Fruit fly (Drosophila melanogaster): ENCODE data around the gene Asciz.

The Asciz gene

dm6 chr3L:3192912-3193311, 26.9 kb upstream of the Asciz start, which contains the start of gene Hsp83 (continued):
- TF ChIP-seq scrt (GFP tag; optimal IDR thresholded peaks at IDR 0.05) (peak; percentile 98), CG10321 (GFP tag; IDR thresholded peaks at IDR 0.05) (peak; percentile 77), Elba2 (GFP tag; optimal IDR thresholded peaks at IDR 0.05) (peak; percentile 68), Trl (optimal IDR thresholded peaks at IDR 0.05) (no peak), Trl (GFP tag; optimal IDR thresholded peaks at IDR 0.05) (peak; percentile 97), sqz (GFP tag; optimal IDR thresholded peaks at IDR 0.05) (peak; percentile 98), CG13296 (GFP tag; optimal IDR thresholded peaks at IDR 0.05) (peak; percentile 99), CG17361 (GFP tag; IDR thresholded peaks at IDR 0.05) (peak; percentile 81), ato (GFP tag; IDR thresholded peaks at IDR 0.05; ENCODE audit: partially characterized antibody) (no peak), CG12659 (GFP tag; optimal IDR thresholded peaks at IDR 0.05) (peak; percentile 98), CG6654 (GFP tag; optimal IDR thresholded peaks at IDR 0.05) (peak; percentile 84), CG2116 (GFP tag; optimal IDR thresholded peaks at IDR 0.05) (peak; percentile 89), Mes4 (GFP tag; optimal IDR thresholded peaks at IDR 0.05) (peak; percentile 97), Ssrp (tag; optimal IDR thresholded peaks at IDR 0.05) (peak; percentile 58), CG10366 (GFP tag; IDR thresholded peaks at IDR 0.05) (peak; percentile 85), CG17328 (GFP tag; IDR thresholded peaks at IDR 0.05) (peak; percentile 96), trh (GFP tag; optimal IDR thresholded peaks at IDR 0.05) (peak; percentile 75), Hr78 (GFP tag; optimal IDR thresholded peaks at IDR 0.05) (no peak), CG15601 (tag; optimal IDR thresholded peaks at IDR 0.05) (peak; percentile 93), mld (GFP tag; IDR thresholded peaks at IDR 0.05; ENCODE audit: partially characterized antibody) (no peak), CG7786 (GFP tag; optimal IDR thresholded peaks at IDR 0.05) (peak; percentile 89), CG18764 (GFP tag; optimal IDR thresholded peaks at IDR 0.05) (peak; percentile 93), CG1602 (GFP tag; optimal IDR thresholded peaks at IDR 0.05) (peak; percentile 52), TFAM (GFP tag; optimal IDR thresholded peaks at IDR 0.05) (peak; percentile 89), MESR4 (GFP tag; optimal IDR thresholded peaks at IDR 0.05) (peak; percentile 92), sob (GFP tag; IDR thresholded peaks at IDR 0.05) (peak; percentile 97), Ets65A (GFP tag) (peak; percentile 99), rib (GFP tag; IDR thresholded peaks at IDR 0.05) (peak; percentile 83), CG7357 (GFP tag; IDR thresholded peaks at IDR 0.05) (peak; percentile 61; the same call in 2 of the 3 replicates), tio (GFP tag; optimal IDR thresholded peaks at IDR 0.05) (peak; percentile 75), CG10431 (GFP tag; optimal IDR thresholded peaks at IDR 0.05) (peak; percentile 99), sc (optimal IDR thresholded peaks at IDR 0.05) (no peak), sc (GFP tag; optimal IDR thresholded peaks at IDR 0.05) (peak; percentile 88), otp (GFP tag; IDR thresholded peaks at IDR 0.05) (peak; percentile 98), ara (GFP tag; IDR thresholded peaks at IDR 0.05) (peak; percentile 89), cato (GFP tag; optimal IDR thresholded peaks at IDR 0.05; ENCODE audit: borderline replicate concordance) (peak; percentile 66), chn (GFP tag; optimal IDR thresholded peaks at IDR 0.05) (peak; percentile 79), CG15514 (GFP tag; optimal IDR thresholded peaks at IDR 0.05) (no peak), HmgZ (tag; optimal IDR thresholded peaks at IDR 0.05) (peak; percentile 97), nom (GFP tag; optimal IDR thresholded peaks at IDR 0.05) (peak; percentile 99), D19B (GFP tag; optimal IDR thresholded peaks at IDR 0.05) (peak; percentile 87), Side (GFP tag; optimal IDR thresholded peaks at IDR 0.05) (peak; percentile 98), sima (GFP tag; optimal IDR thresholded peaks at IDR 0.05) (peak; percentile 92), CG7372 (GFP tag; IDR thresholded peaks at IDR 0.05) (peak; percentile 85), CG32767 (GFP tag; IDR thresholded peaks at IDR 0.05) (peak; percentile 86), CG1603 (tag; optimal IDR thresholded peaks at IDR 0.05) (peak; percentile 95), stc (GFP tag; IDR thresholded peaks at IDR 0.05) (peak; percentile 96), pb (GFP tag; optimal IDR thresholded peaks at IDR 0.05) (peak; percentile 96), dimm (GFP tag; IDR thresholded peaks at IDR 0.05) (peak; percentile 75), sim (GFP tag; IDR thresholded peaks at IDR 0.05) (peak; percentile 92), Dp (GFP tag; optimal IDR thresholded peaks at IDR 0.05) (peak; percentile 94), ro (GFP tag; IDR thresholded peaks at IDR 0.05) (peak; percentile 40; the same call in 1 of the 2 replicates)
